Worm (Caenorhabditis elegans): ENCODE results near the gene prdm-14.

prdm-14 gene

DNA sequence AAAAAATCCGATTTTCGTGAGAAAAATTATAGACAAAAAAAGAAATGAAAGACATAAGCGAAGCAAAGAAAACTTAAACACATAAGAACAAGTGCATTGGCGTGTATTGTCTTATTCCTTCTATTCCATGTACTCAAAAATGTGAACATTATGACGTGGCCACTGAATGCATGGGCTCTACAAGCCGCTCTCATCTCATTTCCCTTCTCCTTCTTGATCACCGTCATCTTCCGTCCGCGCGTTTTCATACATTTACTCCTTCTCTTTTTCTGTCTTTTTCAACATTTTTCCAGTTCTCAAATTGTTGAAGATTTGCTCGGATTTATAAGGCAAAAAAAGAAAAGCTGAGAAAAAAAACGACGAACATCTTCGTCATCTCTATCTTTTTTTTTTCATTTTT, 31.6 kb upstream of the prdm-14 start:
- no peak for TF ChIP-seq ZK337.2 (GFP tag; IDR thresholded peaks at IDR 0.05)
- TF ChIP-seq arid-1 (GFP tag; conservative IDR thresholded peaks at IDR 0.05), result no peak
- no peak for TF ChIP-seq nhr-111 (GFP tag; optimal IDR thresholded peaks at IDR 0.05)
- TF ChIP-seq dpl-1 (GFP tag; optimal IDR thresholded peaks at IDR 0.05), result no peak
- TF ChIP-seq fkh-10 (GFP tag; optimal IDR thresholded peaks at IDR 0.05), result peak; percentile 81
- TF ChIP-seq lin-13 (GFP tag; optimal IDR thresholded peaks at IDR 0.05), result no peak
- TF ChIP-seq pha-4 (GFP tag; IDR thresholded peaks at IDR 0.05), result no peak
- TF ChIP-seq pha-4 (tag; optimal IDR thresholded peaks at IDR 0.05), result no peak
- no peak for TF ChIP-seq mep-1 (tag; optimal IDR thresholded peaks at IDR 0.05)

DNA sequence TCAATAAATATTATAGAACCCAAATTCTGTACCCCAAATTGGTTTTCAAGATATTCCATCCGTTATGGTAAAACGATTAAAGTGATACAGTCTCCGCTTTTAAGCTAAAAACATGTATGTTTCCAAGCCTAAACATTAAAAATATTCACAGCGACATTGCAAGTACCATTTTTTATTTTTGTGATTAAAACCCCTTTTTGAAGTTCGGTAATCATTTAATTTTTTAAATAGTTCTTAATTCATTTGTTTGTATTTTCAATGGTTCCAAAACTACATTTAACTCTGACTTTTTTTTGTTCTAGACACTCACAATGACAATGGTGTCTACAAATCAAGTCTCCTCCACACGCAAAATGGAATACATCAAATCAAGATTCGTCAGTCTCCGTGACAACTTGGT, 30.6 kb upstream of the prdm-14 start, which contains the start of gene T25B6.4:
TSS of gene T25B6.4 (plus strand) at position 301 of the 400 bp plus-strand sequence.
- TF ChIP-seq daf-8 (GFP tag; IDR thresholded peaks at IDR 0.05), result no peak
- TF ChIP-seq nhr-42 (GFP tag; IDR thresholded peaks at IDR 0.05), result no peak
- no peak for TF ChIP-seq nhr-11 (tag; optimal IDR thresholded peaks at IDR 0.05)
- no peak for TF ChIP-seq mes-2 (tag; optimal IDR thresholded peaks at IDR 0.05; ENCODE audit: poor library complexity, severe bottlenecking)
- TF ChIP-seq zip-2 (tag; optimal IDR thresholded peaks at IDR 0.05), result no peak
- no peak for TF ChIP-seq nhr-102 (tag; optimal IDR thresholded peaks at IDR 0.05)
- TF ChIP-seq lin-39 (tag; optimal IDR thresholded peaks at IDR 0.05), result no peak
- no peak for TF ChIP-seq fkh-10 (GFP tag; optimal IDR thresholded peaks at IDR 0.05)
- no peak for TF ChIP-seq duxl-1 (tag; optimal IDR thresholded peaks at IDR 0.05; ENCODE audit: poor library complexity)
- TF ChIP-seq rbr-2 (tag; optimal IDR thresholded peaks at IDR 0.05), result no peak
- TF ChIP-seq ZK337.2 (GFP tag; IDR thresholded peaks at IDR 0.05), result no peak
- no peak for TF ChIP-seq nhr-6 (tag; optimal IDR thresholded peaks at IDR 0.05)
- TF ChIP-seq skn-1 (tag; optimal IDR thresholded peaks at IDR 0.05), result no peak
- no peak for TF ChIP-seq mdt-29 (GFP tag; IDR thresholded peaks at IDR 0.05)
- TF ChIP-seq spr-3 (GFP tag; optimal IDR thresholded peaks at IDR 0.05), result no peak
- no peak for TF ChIP-seq snpc-1.2 (GFP tag; IDR thresholded peaks at IDR 0.05)
- no peak for TF ChIP-seq php-3 (GFP tag; IDR thresholded peaks at IDR 0.05)
- no peak for TF ChIP-seq nhr-25 (tag; optimal IDR thresholded peaks at IDR 0.05; ENCODE audit: borderline replicate concordance, insufficient read depth)

DNA sequence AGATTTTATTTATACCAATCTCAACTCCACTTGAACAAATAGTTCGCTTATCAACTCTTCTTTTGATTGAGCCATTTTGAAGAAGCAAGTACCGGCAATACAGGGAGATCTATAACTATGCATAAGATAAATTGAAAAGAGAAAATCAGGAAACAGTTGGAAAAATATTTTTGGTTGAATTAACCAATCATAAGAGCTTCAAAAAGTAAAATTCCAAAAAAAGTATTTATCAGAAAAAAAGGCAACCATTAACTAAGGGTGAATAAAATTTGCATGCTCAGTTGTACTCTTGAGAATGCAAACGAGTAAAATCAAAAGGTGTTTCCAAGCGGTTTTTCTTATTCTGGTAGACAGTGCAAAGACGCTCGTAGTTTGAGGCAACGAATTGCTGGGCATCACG, 24.4 kb upstream of the prdm-14 start, which contains the start of gene T25B6.5:
TSS of gene T25B6.5 (minus strand) at position 101 of the 400 bp plus-strand sequence.
- TF ChIP-seq zfp-2 (tag; optimal IDR thresholded peaks at IDR 0.05), result no peak
- TF ChIP-seq ZK546.5 (tag; optimal IDR thresholded peaks at IDR 0.05), result no peak
- no peak for TF ChIP-seq nhr-28 (tag; optimal IDR thresholded peaks at IDR 0.05)
- TF ChIP-seq unc-62 (GFP tag; optimal IDR thresholded peaks at IDR 0.05 in 1 of 2), result no peak
- no peak for TF ChIP-seq unc-62 (tag; optimal IDR thresholded peaks at IDR 0.05)
- TF ChIP-seq nhr-77 (tag; optimal IDR thresholded peaks at IDR 0.05), result no peak

DNA sequence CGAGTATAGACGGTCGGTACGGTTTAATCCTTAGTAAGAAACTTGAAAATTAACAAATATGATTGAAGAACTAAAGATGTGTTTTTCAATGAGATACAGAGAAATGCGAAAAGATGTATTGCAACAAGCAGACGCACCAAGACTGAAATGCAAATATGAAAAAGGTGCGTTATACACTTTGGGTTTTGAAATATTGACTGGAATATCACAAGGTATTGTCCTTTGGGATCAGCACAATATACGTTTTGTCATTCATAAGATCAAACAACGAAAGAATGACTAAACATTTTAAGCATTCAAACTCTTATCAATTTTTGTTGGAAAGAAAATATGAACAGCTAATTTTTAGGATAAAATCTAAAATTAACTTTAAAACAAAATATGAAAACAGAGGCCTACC, 23.2 kb upstream of the prdm-14 start, which contains the start of gene T25B6.6:
TSS of gene T25B6.6 (minus strand) at position 101 of the 400 bp plus-strand sequence.
- TF ChIP-seq mxl-2 (GFP tag; conservative IDR thresholded peaks at IDR 0.05) (no peak), duxl-1 (tag; optimal IDR thresholded peaks at IDR 0.05; ENCODE audit: poor library complexity) (no peak), ztf-11 (tag; optimal IDR thresholded peaks at IDR 0.05) (no peak), lin-29 (GFP tag; IDR thresholded peaks at IDR 0.05) (no peak), F26F4.8 (GFP tag; conservative IDR thresholded peaks at IDR 0.05) (no peak), gei-8 (GFP tag; optimal IDR thresholded peaks at IDR 0.05) (no peak), php-3 (GFP tag; IDR thresholded peaks at IDR 0.05) (no peak), T26A8.4 (GFP tag; IDR thresholded peaks at IDR 0.05) (no peak), ZK546.5 (tag; optimal IDR thresholded peaks at IDR 0.05) (no peak)

All from whole organism, L4 larva.